2 worm cellular contexts compared by ENCODE assay signal in genomic region chrIV:8687605-8688191, ce11.
TF ChIP-seq lines count a peak whose summit lies in the region.

Gene snrp-3 (minus strand): TSS chrIV:8687810.

TF ChIP-seq in whole organism, L2 larva, 48 proteins besides CTCF, POLR2A, EP300 and RAD21 (continued from another document):
- TF ChIP-seq peb-1 (tag; optimal IDR thresholded peaks at IDR 0.05; lab: Kevin White, UChicago) (no peak), skn-1 (tag; optimal IDR thresholded peaks at IDR 0.05; lab: Kevin White, UChicago) (no peak), nhr-237 (tag; optimal IDR thresholded peaks at IDR 0.05; lab: Kevin White, UChicago) (no peak), dmd-4 (tag; optimal IDR thresholded peaks at IDR 0.05; lab: Kevin White, UChicago) (no peak), nhr-12 (tag; optimal IDR thresholded peaks at IDR 0.05; lab: Kevin White, UChicago) (no peak), ama-1 (optimal IDR thresholded peaks at IDR 0.05; lab: Kevin White, UChicago) (peak; percentile 69), ztf-1 (GFP tag; conservative IDR thresholded peaks at IDR 0.05; lab: Robert Waterston, UW) (no peak), fos-1 (tag; optimal IDR thresholded peaks at IDR 0.05; lab: Kevin White, UChicago) (peak; percentile 43), nhr-23 (tag; optimal IDR thresholded peaks at IDR 0.05; lab: Kevin White, UChicago) (no peak), ceh-16 (tag; optimal IDR thresholded peaks at IDR 0.05; lab: Kevin White, UChicago) (no peak), sem-4 (tag; optimal IDR thresholded peaks at IDR 0.05; lab: Kevin White, UChicago) (peak; percentile 62), nhr-129 (tag; optimal IDR thresholded peaks at IDR 0.05; lab: Kevin White, UChicago) (peak; percentile 79), zag-1 (tag; optimal IDR thresholded peaks at IDR 0.05; lab: Kevin White, UChicago) (peak; percentile 32), ZK546.5 (tag; optimal IDR thresholded peaks at IDR 0.05; lab: Kevin White, UChicago) (no peak), C34F6.9 (tag; optimal IDR thresholded peaks at IDR 0.05; lab: Kevin White, UChicago) (peak; percentile 96), mab-5 (tag; optimal IDR thresholded peaks at IDR 0.05; lab: Kevin White, UChicago) (peak; percentile 73), mbf-1 (tag; optimal IDR thresholded peaks at IDR 0.05; lab: Kevin White, UChicago) (no peak), egl-27 (tag; optimal IDR thresholded peaks at IDR 0.05; lab: Kevin White, UChicago) (peak; percentile 66), blmp-1 (tag; optimal IDR thresholded peaks at IDR 0.05; lab: Kevin White, UChicago; ENCODE audit: insufficient read depth) (no peak), gmeb-1 (tag; optimal IDR thresholded peaks at IDR 0.05; lab: Kevin White, UChicago) (peak; percentile 97), elt-3 (tag; optimal IDR thresholded peaks at IDR 0.05; lab: Kevin White, UChicago) (no peak), ceh-82 (tag; optimal IDR thresholded peaks at IDR 0.05; lab: Kevin White, UChicago) (no peak), ztf-11 (tag; optimal IDR thresholded peaks at IDR 0.05; lab: Kevin White, UChicago) (no peak), nhr-10 (tag; optimal IDR thresholded peaks at IDR 0.05; lab: Kevin White, UChicago) (peak; percentile 48), crh-2 (tag; optimal IDR thresholded peaks at IDR 0.05; lab: Kevin White, UChicago) (peak; percentile 86)

TF ChIP-seq in whole organism, L4 larva, 104 proteins besides CTCF, POLR2A, EP300 and RAD21 (continued from another document):
- TF ChIP-seq rbr-2 (tag; optimal IDR thresholded peaks at IDR 0.05; lab: Kevin White, UChicago) (peak; percentile 64), nhr-28 (tag; optimal IDR thresholded peaks at IDR 0.05; lab: Kevin White, UChicago) (peak; percentile 42), pha-4 (GFP tag; IDR thresholded peaks at IDR 0.05; lab: Robert Waterston, UW) (0 out of 2 replicates have a peak, but pooled peaks have one; percentile 10), pha-4 (tag; optimal IDR thresholded peaks at IDR 0.05; lab: Kevin White, UChicago) (peak; percentile 57), ceh-28 (tag; optimal IDR thresholded peaks at IDR 0.05; lab: Kevin White, UChicago) (no peak), unc-62 (GFP tag; optimal IDR thresholded peaks at IDR 0.05 in 1 of 2; lab: Kevin White, UChicago) (peak in 1 of 2 experiments; percentile 93), unc-62 (tag; optimal IDR thresholded peaks at IDR 0.05; lab: Kevin White, UChicago) (no peak), fos-1 (tag; optimal IDR thresholded peaks at IDR 0.05; lab: Kevin White, UChicago) (no peak), sdz-12 (GFP tag; optimal IDR thresholded peaks at IDR 0.05; lab: Kevin White, UChicago) (no peak), lin-1 (GFP tag; IDR thresholded peaks at IDR 0.05; lab: Robert Waterston, UW) (no peak), fkh-10 (GFP tag; optimal IDR thresholded peaks at IDR 0.05; lab: Kevin White, UChicago) (peak; percentile 55), saeg-2 (GFP tag; IDR thresholded peaks at IDR 0.05; lab: Robert Waterston, UW) (no peak), R02D3.7 (tag; optimal IDR thresholded peaks at IDR 0.05; lab: Kevin White, UChicago) (no peak), madf-5 (GFP tag; IDR thresholded peaks at IDR 0.05; lab: Robert Waterston, UW) (no peak), mxl-2 (GFP tag; conservative IDR thresholded peaks at IDR 0.05; lab: Robert Waterston, UW) (no peak), nhr-76 (tag; optimal IDR thresholded peaks at IDR 0.05; lab: Kevin White, UChicago) (no peak), tra-1 (GFP tag; IDR thresholded peaks at IDR 0.05; lab: Robert Waterston, UW) (no peak), nhr-10 (tag; optimal IDR thresholded peaks at IDR 0.05; lab: Kevin White, UChicago) (no peak), T20F7.1 (GFP tag; optimal IDR thresholded peaks at IDR 0.05; lab: Kevin White, UChicago) (peak; percentile 83), daf-8 (GFP tag; IDR thresholded peaks at IDR 0.05; lab: Robert Waterston, UW) (no peak), zag-1 (tag; optimal IDR thresholded peaks at IDR 0.05; lab: Kevin White, UChicago) (no peak), ZK337.2 (GFP tag; IDR thresholded peaks at IDR 0.05; lab: Robert Waterston, UW) (no peak), lin-13 (GFP tag; optimal IDR thresholded peaks at IDR 0.05; lab: Kevin White, UChicago) (peak; percentile 67), ZK546.5 (tag; optimal IDR thresholded peaks at IDR 0.05; lab: Kevin White, UChicago) (no peak), nhr-6 (tag; optimal IDR thresholded peaks at IDR 0.05; lab: Kevin White, UChicago) (peak; percentile 83), zip-11 (GFP tag; IDR thresholded peaks at IDR 0.05; lab: Robert Waterston, UW) (no peak), vab-7 (GFP tag; IDR thresholded peaks at IDR 0.05; lab: Robert Waterston, UW) (no peak), ceh-44 (GFP tag; IDR thresholded peaks at IDR 0.05; lab: Robert Waterston, UW) (no peak), mdl-1 (tag; optimal IDR thresholded peaks at IDR 0.05; lab: Kevin White, UChicago) (peak in 1 of 2 experiments; percentile 92), mxl-3 (GFP tag; optimal IDR thresholded peaks at IDR 0.05; lab: Kevin White, UChicago) (no peak), zfp-3 (GFP tag; conservative IDR thresholded peaks at IDR 0.05; lab: Robert Waterston, UW) (0 out of 2 replicates have a peak, but pooled peaks have one; percentile 60), nhr-77 (tag; optimal IDR thresholded peaks at IDR 0.05; lab: Kevin White, UChicago) (peak; percentile 45), ceh-62 (tag; optimal IDR thresholded peaks at IDR 0.05; lab: Kevin White, UChicago) (no peak), lsy-2 (tag; optimal IDR thresholded peaks at IDR 0.05; lab: Kevin White, UChicago) (peak in 1 of 2 experiments; percentile 94), F26F4.8 (GFP tag; conservative IDR thresholded peaks at IDR 0.05; lab: Robert Waterston, UW) (no peak), ceh-20 (GFP tag; IDR thresholded peaks at IDR 0.05; lab: Robert Waterston, UW) (no peak), Y105C5A.15 (GFP tag; IDR thresholded peaks at IDR 0.05; lab: Robert Waterston, UW) (no peak), hif-1 (tag; optimal IDR thresholded peaks at IDR 0.05; lab: Kevin White, UChicago) (peak in 1 of 2 experiments; percentile 9), ama-1 (optimal IDR thresholded peaks at IDR 0.05; lab: Kevin White, UChicago) (peak; percentile 29), cey-2 (tag; optimal IDR thresholded peaks at IDR 0.05; lab: Kevin White, UChicago; ENCODE audit: borderline replicate concordance, insufficient read depth) (no peak), arid-1 (GFP tag; conservative IDR thresholded peaks at IDR 0.05; lab: Robert Waterston, UW) (0 out of 2 replicates have a peak, but pooled peaks have one; percentile 20), lin-29 (GFP tag; IDR thresholded peaks at IDR 0.05; lab: Robert Waterston, UW) (no peak; the same call in 1 of the 2 replicates), F44E2.7 (GFP tag; IDR thresholded peaks at IDR 0.05; lab: Robert Waterston, UW) (no peak), dpl-1 (GFP tag; optimal IDR thresholded peaks at IDR 0.05; lab: Kevin White, UChicago) (peak; percentile 96), zfp-2 (tag; optimal IDR thresholded peaks at IDR 0.05; lab: Kevin White, UChicago) (peak; percentile 3), ztf-7 (tag; optimal IDR thresholded peaks at IDR 0.05; lab: Kevin White, UChicago) (no peak), dmd-6 (GFP tag; IDR thresholded peaks at IDR 0.05; lab: Robert Waterston, UW) (no peak), jun-1 (tag; optimal IDR thresholded peaks at IDR 0.05; lab: Kevin White, UChicago) (peak; percentile 3), T26A8.4 (GFP tag; IDR thresholded peaks at IDR 0.05; lab: Robert Waterston, UW) (no peak; the same call in 1 of the 2 replicates), Y48G9A.11 (GFP tag; IDR thresholded peaks at IDR 0.05; lab: Robert Waterston, UW) (0 out of 2 replicates have a peak, but pooled peaks have one; percentile 26), nhr-41 (GFP tag; IDR thresholded peaks at IDR 0.05; lab: Robert Waterston, UW) (no peak), set-16 (GFP tag; IDR thresholded peaks at IDR 0.05; lab: Robert Waterston, UW) (no peak), lin-38 (GFP tag; IDR thresholded peaks at IDR 0.05; lab: Robert Waterston, UW) (peak; percentile 82), hmg-1.1 (GFP tag; IDR thresholded peaks at IDR 0.05; lab: Robert Waterston, UW) (no peak; the same call in 1 of the 2 replicates), lin-39 (tag; optimal IDR thresholded peaks at IDR 0.05; lab: Kevin White, UChicago) (no peak), skn-1 (tag; optimal IDR thresholded peaks at IDR 0.05; lab: Kevin White, UChicago) (no peak), nhr-25 (tag; optimal IDR thresholded peaks at IDR 0.05; lab: Kevin White, UChicago; ENCODE audit: borderline replicate concordance, insufficient read depth) (peak; percentile 53), dmd-9 (GFP tag; IDR thresholded peaks at IDR 0.05; lab: Robert Waterston, UW) (no peak), ceh-32 (tag; optimal IDR thresholded peaks at IDR 0.05; lab: Kevin White, UChicago; ENCODE audit: poor library complexity) (no peak), madf-9 (GFP tag; conservative IDR thresholded peaks at IDR 0.05; lab: Robert Waterston, UW) (no peak), ztf-11 (tag; optimal IDR thresholded peaks at IDR 0.05; lab: Kevin White, UChicago) (no peak), mdt-29 (GFP tag; IDR thresholded peaks at IDR 0.05; lab: Robert Waterston, UW) (no peak), hlh-11 (tag; optimal IDR thresholded peaks at IDR 0.05; lab: Kevin White, UChicago) (no peak), duxl-1 (tag; optimal IDR thresholded peaks at IDR 0.05; lab: Kevin White, UChicago; ENCODE audit: poor library complexity) (peak; percentile 80), mes-2 (tag; optimal IDR thresholded peaks at IDR 0.05; lab: Kevin White, UChicago; ENCODE audit: poor library complexity, severe bottlenecking) (no peak), attf-4 (tag; optimal IDR thresholded peaks at IDR 0.05; lab: Kevin White, UChicago) (no peak), mep-1 (tag; optimal IDR thresholded peaks at IDR 0.05; lab: Kevin White, UChicago) (peak; percentile 87), nhr-237 (tag; optimal IDR thresholded peaks at IDR 0.05; lab: Kevin White, UChicago) (no peak), dmd-8 (GFP tag; IDR thresholded peaks at IDR 0.05; lab: Robert Waterston, UW) (no peak), F10B5.3 (tag; optimal IDR thresholded peaks at IDR 0.05; lab: Kevin White, UChicago) (peak; percentile 72), Y75B8A.6 (GFP tag; IDR thresholded peaks at IDR 0.05; lab: Robert Waterston, UW) (no peak), spr-3 (GFP tag; optimal IDR thresholded peaks at IDR 0.05; lab: Kevin White, UChicago) (no peak), unc-130 (GFP tag; optimal IDR thresholded peaks at IDR 0.05; lab: Kevin White, UChicago) (no peak), lin-15B (tag; optimal IDR thresholded peaks at IDR 0.05; lab: Kevin White, UChicago) (peak; percentile 52), hlh-30 (tag; optimal IDR thresholded peaks at IDR 0.05; lab: Kevin White, UChicago; ENCODE audit: insufficient read depth) (peak; percentile 85), daf-12 (tag; optimal IDR thresholded peaks at IDR 0.05; lab: Kevin White, UChicago) (no peak), tag-97 (GFP tag; IDR thresholded peaks at IDR 0.05; lab: Robert Waterston, UW) (no peak), pqm-1 (tag; optimal IDR thresholded peaks at IDR 0.05; lab: Kevin White, UChicago) (peak; percentile 6), snpc-4 (tag; optimal IDR thresholded peaks at IDR 0.05; lab: Kevin White, UChicago) (no peak), aly-2 (tag; optimal IDR thresholded peaks at IDR 0.05; lab: Kevin White, UChicago) (no peak), daf-19 (GFP tag; conservative IDR thresholded peaks at IDR 0.05; lab: Robert Waterston, UW) (no peak), aha-1 (tag; lab: Kevin White, UChicago) (peak; percentile 75), lir-3 (tag; optimal IDR thresholded peaks at IDR 0.05; lab: Kevin White, UChicago) (no peak)
